Fruit fly (Drosophila melanogaster): ENCODE results near the gene Gug.

The Gug gene

DNA sequence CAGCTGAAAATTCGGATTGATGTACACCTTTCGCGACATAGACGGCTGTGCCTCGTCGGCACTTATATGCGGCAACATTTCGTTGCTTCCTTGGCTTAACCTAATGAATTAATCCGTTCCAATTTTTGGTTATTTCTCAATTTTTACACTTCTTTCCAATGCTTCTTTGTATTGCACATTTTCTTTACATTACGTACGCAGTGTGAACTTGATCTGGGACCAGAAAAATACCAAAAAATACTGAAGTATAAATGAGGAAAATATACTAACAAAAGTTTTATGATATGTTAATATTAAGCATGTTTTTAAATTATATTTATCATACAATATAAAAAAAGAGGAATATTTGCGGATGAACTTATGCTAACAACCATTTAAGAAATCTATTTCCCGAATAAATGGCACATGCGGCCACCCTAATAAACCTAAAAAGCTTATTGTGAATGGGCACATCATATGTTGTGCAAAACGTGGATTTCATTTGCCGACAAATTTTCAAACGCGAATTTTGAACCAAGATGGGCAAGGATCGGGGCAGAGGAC, 59.9 kb downstream of the Gug start, which contains the start of the genes ZC3H3 and Pus7 (continued):
- TF ChIP-seq CG32772 (GFP tag; IDR thresholded peaks at IDR 0.05): no peak
- TF ChIP-seq PHDP (tag; optimal IDR thresholded peaks at IDR 0.05): peak; percentile 52
- TF ChIP-seq Ravus (GFP tag; IDR thresholded peaks at IDR 0.05): no peak
- TF ChIP-seq CG4424 (GFP tag; optimal IDR thresholded peaks at IDR 0.05): peak; percentile 13
- peak; percentile 76 for TF ChIP-seq ftz-f1 (GFP tag; optimal IDR thresholded peaks at IDR 0.05)
- no peak for TF ChIP-seq nom (GFP tag; optimal IDR thresholded peaks at IDR 0.05)
- no peak for TF ChIP-seq h (optimal IDR thresholded peaks at IDR 0.05)
- TF ChIP-seq Taf1 (GFP tag; IDR thresholded peaks at IDR 0.05): no peak
- no peak for TF ChIP-seq pnt (GFP tag; optimal IDR thresholded peaks at IDR 0.05)
- TF ChIP-seq mam (GFP tag; optimal IDR thresholded peaks at IDR 0.05): no peak
- TF ChIP-seq Dfd (GFP tag; optimal IDR thresholded peaks at IDR 0.05): no peak
- no peak for TF ChIP-seq CG5180 (GFP tag; optimal IDR thresholded peaks at IDR 0.05)
- no peak for TF ChIP-seq Nf-YB (GFP tag; optimal IDR thresholded peaks at IDR 0.05)
- TF ChIP-seq zen2 (GFP tag; IDR thresholded peaks at IDR 0.05; ENCODE audit: partially characterized antibody): no peak
- no peak for TF ChIP-seq Dref (GFP tag; IDR thresholded peaks at IDR 0.05)
- no peak for TF ChIP-seq B-H1 (GFP tag; IDR thresholded peaks at IDR 0.05)
- TF ChIP-seq CG1233 (GFP tag; optimal IDR thresholded peaks at IDR 0.05): no peak
- TF ChIP-seq Xbp1 (GFP tag; optimal IDR thresholded peaks at IDR 0.05): peak; percentile 27
- no peak for TF ChIP-seq eve (GFP tag; optimal IDR thresholded peaks at IDR 0.05)
- TF ChIP-seq CG13424 (tag; optimal IDR thresholded peaks at IDR 0.05): peak; percentile 37
- TF ChIP-seq BtbVII (GFP tag; optimal IDR thresholded peaks at IDR 0.05): no peak
- no peak for TF ChIP-seq CG9609 (GFP tag; optimal IDR thresholded peaks at IDR 0.05)
- TF ChIP-seq HLH4C (GFP tag; IDR thresholded peaks at IDR 0.05; ENCODE audit: partially characterized antibody): no peak
- no peak for TF ChIP-seq CG6654 (GFP tag; optimal IDR thresholded peaks at IDR 0.05)
- TF ChIP-seq CG18619 (GFP tag; optimal IDR thresholded peaks at IDR 0.05): no peak
- TF ChIP-seq CG14667 (GFP tag; IDR thresholded peaks at IDR 0.05): no peak
- no peak for TF ChIP-seq hkb (optimal IDR thresholded peaks at IDR 0.05)
- TF ChIP-seq hkb (GFP tag; IDR thresholded peaks at IDR 0.05): peak; percentile 18; the same call in 1 of the 2 replicates
- TF ChIP-seq CG15479 (GFP tag; optimal IDR thresholded peaks at IDR 0.05): peak; percentile 58
- peak; percentile 21 for TF ChIP-seq lilli (GFP tag; optimal IDR thresholded peaks at IDR 0.05)
- TF ChIP-seq Myb (GFP tag; optimal IDR thresholded peaks at IDR 0.05): peak; percentile 1
- peak; percentile 100 for TF ChIP-seq CG2712 (tag; optimal IDR thresholded peaks at IDR 0.05)
- no peak for TF ChIP-seq lab (GFP tag; optimal IDR thresholded peaks at IDR 0.05)
- no peak for TF ChIP-seq Scr (GFP tag; IDR thresholded peaks at IDR 0.05; ENCODE audit: partially characterized antibody)
- peak; percentile 3 for TF ChIP-seq twi (tag; optimal IDR thresholded peaks at IDR 0.05)
- no peak for TF ChIP-seq CG2202 (tag; optimal IDR thresholded peaks at IDR 0.05)
- peak; percentile 65; the same call in 1 of the 4 replicates for TF ChIP-seq chinmo (GFP tag; IDR thresholded peaks at IDR 0.05; ENCODE audit: partially characterized antibody)
- no peak for TF ChIP-seq Mes4 (GFP tag; optimal IDR thresholded peaks at IDR 0.05)
- TF ChIP-seq CG17802 (tag; optimal IDR thresholded peaks at IDR 0.05): no peak
- TF ChIP-seq CG8765 (GFP tag; IDR thresholded peaks at IDR 0.05): no peak
- no peak for TF ChIP-seq CG9817 (tag; optimal IDR thresholded peaks at IDR 0.05)
- TF ChIP-seq E2f2 (GFP tag; IDR thresholded peaks at IDR 0.05): peak; percentile 66
- TF ChIP-seq luna (GFP tag; optimal IDR thresholded peaks at IDR 0.05): no peak
- no peak for TF ChIP-seq Kr (GFP tag; optimal IDR thresholded peaks at IDR 0.05)
- no peak for TF ChIP-seq CG18476 (GFP tag; optimal IDR thresholded peaks at IDR 0.05)
- TF ChIP-seq NC2α (GFP tag; optimal IDR thresholded peaks at IDR 0.05): no peak
- TF ChIP-seq Sox102F (GFP tag; optimal IDR thresholded peaks at IDR 0.05): no peak
- TF ChIP-seq CG15514 (GFP tag; optimal IDR thresholded peaks at IDR 0.05): peak; percentile 42
- TF ChIP-seq CG8290 (GFP tag; optimal IDR thresholded peaks at IDR 0.05): no peak
- TF ChIP-seq CG8290 (tag; optimal IDR thresholded peaks at IDR 0.05): no peak
- peak; percentile 65 for TF ChIP-seq CG12391 (tag; optimal IDR thresholded peaks at IDR 0.05)
- no peak for TF ChIP-seq ems (GFP tag; optimal IDR thresholded peaks at IDR 0.05)

Measured in whole organism, embryonic.